Fruit fly (Drosophila melanogaster) whole organism, embryonic: Measurements from ENCODE around the gene CG46440.

Source experiments
- B-H1 ChIP-seq: fragments of 200-800 bp; sonication (Bioruptor generic); IDR thresholded peaks from 3 replicates; pipeline ENCODE4 v1.3.6; 2022; ENCODE audit warnings: missing biosample characterization, missing genetic modification characterization
- CG1024 ChIP-seq: fragments of 200-800 bp; sonication (Bioruptor generic); IDR thresholded peaks from 2 replicates; pipeline ENCODE4 v1.3.6; 2022; ENCODE audit warnings: missing biosample characterization, missing genetic modification characterization
- CG10543 ChIP-seq: fragments of 200-800 bp; sonication (Bioruptor generic); optimal IDR thresholded peaks from 3 replicates; lab custom pipeline; 2017; ENCODE audit warnings: missing biosample characterization, mild to moderate bottlenecking, missing genetic modification characterization, moderate library complexity
- CG11247 ChIP-seq: fragments of 200-800 bp; sonication (Bioruptor generic); IDR thresholded peaks from 2 replicates; pipeline ENCODE4 v1.3.6; 2022; ENCODE audit warnings: missing biosample characterization, missing genetic modification characterization
- CG12299 ChIP-seq: fragments of 200-800 bp; sonication (Bioruptor generic); optimal IDR thresholded peaks from 2 replicates; lab custom pipeline; 2018; ENCODE audit warnings: missing biosample characterization, mild to moderate bottlenecking, missing genetic modification characterization
- CG1233 ChIP-seq: fragments of 200-800 bp; sonication (Bioruptor generic); optimal IDR thresholded peaks from 4 replicates; lab custom pipeline; 2018; ENCODE audit warnings: missing biosample characterization, mild to moderate bottlenecking, missing genetic modification characterization
- CG12391 ChIP-seq: fragments of 200-800 bp; sonication (Bioruptor generic); optimal IDR thresholded peaks from 3 replicates; lab custom pipeline; 2018; ENCODE audit warnings: missing biosample characterization, mild to moderate bottlenecking, missing genetic modification characterization, moderate library complexity
- CG12744 ChIP-seq: fragments of 200-800 bp; sonication (Bioruptor generic); optimal IDR thresholded peaks from 2 replicates; lab custom pipeline; 2016; ENCODE audit warnings: missing biosample characterization, missing genetic modification characterization
- CG13296 ChIP-seq: fragments of 200-800 bp; sonication (Bioruptor generic); optimal IDR thresholded peaks from 3 replicates; lab custom pipeline; 2018; ENCODE audit warnings: missing biosample characterization, mild to moderate bottlenecking, missing genetic modification characterization
- CG14860 ChIP-seq: fragments of 200-800 bp; sonication (Bioruptor generic); IDR thresholded peaks from 3 replicates; pipeline ENCODE4 v1.3.6; 2022; ENCODE audit warnings: missing biosample characterization, missing genetic modification characterization; ENCODE audit not compliant: partially characterized antibody
- CG16779 ChIP-seq: fragments of 200-800 bp; sonication (Bioruptor generic); IDR thresholded peaks from 2 replicates; pipeline ENCODE4 v1.3.6; 2022; ENCODE audit warnings: missing biosample characterization, missing genetic modification characterization
- CG17802 ChIP-seq: fragments of 200-800 bp; sonication (Bioruptor generic); optimal IDR thresholded peaks from 2 replicates; lab custom pipeline; 2018; ENCODE audit warnings: missing biosample characterization, mild to moderate bottlenecking, missing genetic modification characterization, moderate library complexity
- CG18262 ChIP-seq: fragments of 200-800 bp; optimal IDR thresholded peaks from 3 replicates; lab custom pipeline; 2019; ENCODE audit warnings: missing biosample characterization, mild to moderate bottlenecking, missing genetic modification characterization, moderate library complexity
- CG18476 ChIP-seq: fragments of 200-800 bp; sonication (Bioruptor generic); optimal IDR thresholded peaks from 2 replicates; lab custom pipeline; 2016; ENCODE audit warnings: missing biosample characterization, mild to moderate bottlenecking, missing genetic modification characterization
- CG34422 ChIP-seq: fragments of 200-800 bp; sonication (Bioruptor generic); IDR thresholded peaks from 3 replicates; pipeline ENCODE4 v1.3.6; 2022; ENCODE audit warnings: missing biosample characterization, missing genetic modification characterization
- CG4820 ChIP-seq: fragments of 200-800 bp; sonication (Bioruptor generic); optimal IDR thresholded peaks from 3 replicates; lab custom pipeline; 2016; ENCODE audit warnings: missing biosample characterization, missing genetic modification characterization
- CG5180 ChIP-seq: fragments of 200-800 bp; sonication (Bioruptor generic); optimal IDR thresholded peaks from 3 replicates; lab custom pipeline; 2017; ENCODE audit warnings: missing biosample characterization, missing genetic modification characterization, mild to moderate bottlenecking, moderate library complexity, missing genetic modification reagents
- CG5953 ChIP-seq: fragments of 200-800 bp; sonication (Bioruptor generic); IDR thresholded peaks from 2 replicates; pipeline ENCODE4 v1.3.6; 2022; ENCODE audit warnings: missing biosample characterization, missing genetic modification characterization
- CG7556 ChIP-seq: fragments of 200-800 bp; sonication (Bioruptor generic); optimal IDR thresholded peaks from 2 replicates; lab custom pipeline; 2017; ENCODE audit warnings: missing biosample characterization, mild to moderate bottlenecking, missing genetic modification characterization
- CG7928 ChIP-seq: fragments of 200-800 bp; sonication (Bioruptor generic); optimal IDR thresholded peaks from 2 replicates; lab custom pipeline; 2017; ENCODE audit warnings: missing biosample characterization, mild to moderate bottlenecking, missing genetic modification characterization
- CG8478 ChIP-seq: fragments of >200 bp; optimal IDR thresholded peaks from 2 replicates; lab custom pipeline; 2018
- CG8924 ChIP-seq: fragments of 200-800 bp; optimal IDR thresholded peaks from 3 replicates; lab custom pipeline; 2019; ENCODE audit warnings: missing biosample characterization, mild to moderate bottlenecking, missing genetic modification characterization, moderate library complexity
- CHES-1-like ChIP-seq: fragments of 200-800 bp; sonication (Bioruptor generic); optimal IDR thresholded peaks from 2 replicates; lab custom pipeline; 2016; ENCODE audit warnings: missing biosample characterization, missing genetic modification characterization
- CrebB ChIP-seq: fragments of 200-800 bp; sonication (Bioruptor generic); optimal IDR thresholded peaks from 3 replicates; lab custom pipeline; 2018; ENCODE audit warnings: missing biosample characterization, mild to moderate bottlenecking, missing genetic modification characterization
- Eip74EF ChIP-seq, 2 experiments: fragments of 200-800 bp in 1 of 2; fragments of >200 bp in 1 of 2; sonication (Bioruptor generic) in 1 of 2; optimal IDR thresholded peaks; 2 replicates each; lab custom pipeline; 2017 to 2019; ENCODE audit warnings: missing biosample characterization in 2 of 2, missing genetic modification characterization in 2 of 2, mild to moderate bottlenecking in 1 of 2, moderate library complexity in 1 of 2
- GATAe ChIP-seq: fragments of 200-800 bp; sonication (Bioruptor generic); conservative IDR thresholded peaks from 2 replicates; pipeline ENCODE4 v1.3.6; 2022; ENCODE audit warnings: missing biosample characterization, missing genetic modification characterization
- H15 ChIP-seq: fragments of 200-800 bp; sonication (Bioruptor generic); IDR thresholded peaks from 3 replicates; pipeline ENCODE4 v1.3.6; 2022; ENCODE audit warnings: missing biosample characterization, missing genetic modification characterization
- HLH54F ChIP-seq: fragments of 200-800 bp; sonication (Bioruptor generic); optimal IDR thresholded peaks from 3 replicates; lab custom pipeline; 2016; ENCODE audit warnings: missing biosample characterization, missing genetic modification characterization
- HmgZ ChIP-seq: fragments of 200-800 bp; sonication (Bioruptor generic); optimal IDR thresholded peaks from 2 replicates; lab custom pipeline; 2018; ENCODE audit warnings: missing biosample characterization, mild to moderate bottlenecking, missing genetic modification characterization
- Hmr ChIP-seq: fragments of 200-800 bp; sonication (Bioruptor generic); optimal IDR thresholded peaks from 3 replicates; lab custom pipeline; 2017; ENCODE audit warnings: mild to moderate bottlenecking, missing biosample characterization, missing genetic modification reagents, missing genetic modification characterization
- Hr39 ChIP-seq: fragments of >200 bp; optimal IDR thresholded peaks from 2 replicates; lab custom pipeline; 2017
- Opbp ChIP-seq: fragments of 200-800 bp; sonication (Bioruptor generic); IDR thresholded peaks from 3 replicates; pipeline ENCODE4 v1.3.6; 2022; ENCODE audit warnings: missing biosample characterization, missing genetic modification characterization; ENCODE audit not compliant: partially characterized antibody
- Poxn ChIP-seq: fragments of 200-800 bp; sonication (Bioruptor generic); IDR thresholded peaks from 2 replicates; pipeline ENCODE4 v1.3.6; 2022; ENCODE audit warnings: missing biosample characterization, missing genetic modification characterization
- cas ChIP-seq: fragments of 200-800 bp; sonication (Bioruptor generic); IDR thresholded peaks from 2 replicates; pipeline ENCODE4 v1.3.6; 2022; ENCODE audit warnings: missing biosample characterization, missing genetic modification characterization
- fu2 ChIP-seq: fragments of 200-800 bp; sonication (Bioruptor generic); optimal IDR thresholded peaks from 2 replicates; lab custom pipeline; 2016; ENCODE audit warnings: missing biosample characterization, missing genetic modification characterization
- gce ChIP-seq: fragments of 200-800 bp; sonication (Bioruptor generic); IDR thresholded peaks from 3 replicates; pipeline ENCODE4 v1.3.6; 2022; ENCODE audit warnings: missing biosample characterization, missing genetic modification characterization
- gcm ChIP-seq: fragments of 200-800 bp; sonication (Bioruptor generic); optimal IDR thresholded peaks from 2 replicates; lab custom pipeline; 2019; ENCODE audit warnings: missing biosample characterization, mild to moderate bottlenecking, missing genetic modification characterization, moderate library complexity
- grau ChIP-seq: fragments of 200-800 bp; optimal IDR thresholded peaks from 3 replicates; lab custom pipeline; 2019; ENCODE audit warnings: missing biosample characterization, mild to moderate bottlenecking, missing genetic modification characterization, moderate library complexity
- her ChIP-seq: fragments of 200-800 bp; sonication (Bioruptor generic); optimal IDR thresholded peaks from 2 replicates; lab custom pipeline; 2016; ENCODE audit warnings: missing biosample characterization, missing genetic modification characterization
- kay ChIP-seq: fragments of 200-800 bp; sonication (Bioruptor generic); optimal IDR thresholded peaks from 2 replicates; lab custom pipeline; 2016; ENCODE audit warnings: missing biosample characterization, missing genetic modification characterization
- kni ChIP-seq: fragments of 200-800 bp; sonication (Bioruptor generic); optimal IDR thresholded peaks from 3 replicates; lab custom pipeline; 2017; ENCODE audit warnings: mild to moderate bottlenecking, missing biosample characterization, missing genetic modification reagents, missing genetic modification characterization
- lmd ChIP-seq: fragments of 200-800 bp; sonication (Bioruptor generic); IDR thresholded peaks from 2 replicates; pipeline ENCODE4 v1.3.6; 2022; ENCODE audit warnings: missing biosample characterization, missing genetic modification characterization
- luna ChIP-seq: fragments of 200-800 bp; sonication (Bioruptor generic); optimal IDR thresholded peaks from 2 replicates; lab custom pipeline; 2016; ENCODE audit warnings: missing biosample characterization, missing genetic modification characterization
- mld ChIP-seq: fragments of 200-800 bp; sonication (Bioruptor generic); IDR thresholded peaks from 3 replicates; pipeline ENCODE4 v1.3.6; 2022; ENCODE audit warnings: missing biosample characterization, missing genetic modification characterization; ENCODE audit not compliant: partially characterized antibody
- otp ChIP-seq: fragments of 200-800 bp; sonication (Bioruptor generic); IDR thresholded peaks from 3 replicates; pipeline ENCODE4, ENCODE4 v1.3.6; 2022; ENCODE audit warnings: missing biosample characterization, missing genetic modification characterization
- slou ChIP-seq: fragments of 200-800 bp; sonication (Bioruptor generic); optimal IDR thresholded peaks from 3 replicates; lab custom pipeline; 2016; ENCODE audit warnings: missing biosample characterization, missing genetic modification characterization
- tap ChIP-seq: fragments of 200-800 bp; optimal IDR thresholded peaks from 3 replicates; lab custom pipeline; 2019; ENCODE audit warnings: missing biosample characterization, mild to moderate bottlenecking, missing genetic modification characterization, moderate library complexity
- tll ChIP-seq, 2 experiments: fragments of 200-800 bp in 1 of 2; fragments of >200 bp in 1 of 2; sonication (Bioruptor generic) in 1 of 2; optimal IDR thresholded peaks; 2 replicates each; lab custom pipeline; 2017 to 2019; ENCODE audit warnings: missing biosample characterization in 2 of 2, missing genetic modification characterization in 2 of 2, mild to moderate bottlenecking in 1 of 2, moderate library complexity in 1 of 2
- wor ChIP-seq: fragments of 200-800 bp; sonication (Bioruptor generic); IDR thresholded peaks from 2 replicates; pipeline ENCODE4 v1.3.6; 2022; ENCODE audit warnings: missing biosample characterization, missing genetic modification characterization
- yki ChIP-seq: fragments of >200 bp; optimal IDR thresholded peaks from 3 replicates; lab custom pipeline; 2018
- zen ChIP-seq: fragments of 200-800 bp; sonication (Bioruptor generic); optimal IDR thresholded peaks from 3 replicates; lab custom pipeline; 2018; ENCODE audit warnings: missing biosample characterization, mild to moderate bottlenecking, missing genetic modification characterization, moderate library complexity

Gene CG46440

DNA sequence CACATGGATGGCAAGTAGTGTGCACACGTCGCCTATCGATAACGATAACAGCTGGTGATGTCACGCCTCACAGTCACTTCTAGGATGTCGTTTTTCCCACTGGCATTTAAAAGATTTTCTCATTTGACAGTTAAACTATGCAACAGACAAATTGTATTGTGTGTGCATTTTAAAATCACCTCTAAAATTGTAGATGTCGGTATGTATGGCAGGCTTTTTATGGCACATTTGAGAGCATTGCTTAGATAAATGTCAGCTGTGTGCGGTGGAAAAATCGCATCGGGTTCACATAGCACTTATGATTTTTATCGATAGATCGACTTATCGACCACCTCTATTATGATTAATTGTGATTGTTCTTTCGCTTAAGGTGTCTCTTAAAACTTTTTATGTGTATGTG, 13.5 kb downstream of the CG46440 start, which contains the start of the genes ArgRS and CG8578 (continued):
- TF ChIP-seq CG5180: no peak
- TF ChIP-seq CG16779 (GFP tag; lab: Robert Waterston, UW): no peak
- peak; percentile 78 for TF ChIP-seq CG17802 (tag; lab: Kevin White, UChicago)
- TF ChIP-seq CG10543 (GFP tag; lab: Kevin White, UChicago): no peak
- TF ChIP-seq CG8478 (lab: Kevin White, UChicago): no peak
- peak; percentile 32 for TF ChIP-seq CG12391 (tag; lab: Kevin White, UChicago)
- TF ChIP-seq tap (tag; lab: Kevin White, UChicago): no peak
- peak; percentile 71; the same call in 2 of the 3 replicates for TF ChIP-seq Opbp (GFP tag; lab: Robert Waterston, UW)
- no peak; the same call in 1 of the 2 replicates for TF ChIP-seq wor (GFP tag; lab: Robert Waterston, UW)
- no peak for TF ChIP-seq otp (GFP tag; lab: Robert Waterston, UW)
- TF ChIP-seq cas: 0 out of 2 replicates have a peak, but pooled peaks have one; percentile 28
- TF ChIP-seq CG7928 (GFP tag; lab: Kevin White, UChicago): no peak
- TF ChIP-seq Eip74EF (GFP tag; optimal IDR thresholded peaks at IDR 0.05; lab: Kevin White, UChicago): peak in 1 of 2 experiments; percentile 38
- no peak for TF ChIP-seq kni (GFP tag; lab: Kevin White, UChicago)
- TF ChIP-seq GATAe (GFP tag; lab: Robert Waterston, UW): 0 out of 2 replicates have a peak, but pooled peaks have one; percentile 15
- TF ChIP-seq fu2 (GFP tag; lab: Kevin White, UChicago): peak; percentile 38
- TF ChIP-seq CG18476 (GFP tag; lab: Kevin White, UChicago): no peak
- peak; percentile 34 for TF ChIP-seq zen (tag; lab: Kevin White, UChicago)
- TF ChIP-seq CG13296 (GFP tag; lab: Kevin White, UChicago): no peak
- no peak for TF ChIP-seq gcm
- TF ChIP-seq her (GFP tag; lab: Kevin White, UChicago): peak; percentile 17
- TF ChIP-seq CG1024: 0 out of 2 replicates have a peak, but pooled peaks have one; percentile 34
- TF ChIP-seq yki (lab: Kevin White, UChicago): no peak
- no peak for TF ChIP-seq Hmr (GFP tag; lab: Kevin White, UChicago)
- TF ChIP-seq CG1233: peak; percentile 71
- TF ChIP-seq CrebB (tag; lab: Kevin White, UChicago): no peak
- no peak for TF ChIP-seq H15
- no peak for TF ChIP-seq CG12744 (GFP tag; lab: Kevin White, UChicago)
- TF ChIP-seq CG8924 (tag; lab: Kevin White, UChicago): peak; percentile 60
- TF ChIP-seq CG34422 (GFP tag; lab: Robert Waterston, UW): 0 out of 3 replicates have a peak, but pooled peaks have one; percentile 36
- peak; percentile 55; the same call in 1 of the 3 replicates for TF ChIP-seq mld
- TF ChIP-seq gce (GFP tag; lab: Robert Waterston, UW): no peak
- no peak for TF ChIP-seq CG7556 (GFP tag; lab: Kevin White, UChicago)
- no peak for TF ChIP-seq Hr39 (lab: Kevin White, UChicago)
- no peak for TF ChIP-seq CG5953
- TF ChIP-seq slou (GFP tag; lab: Kevin White, UChicago): peak; percentile 59
- 0 out of 3 replicates have a peak, but pooled peaks have one; percentile 49 for TF ChIP-seq B-H1 (GFP tag; lab: Robert Waterston, UW)
- TF ChIP-seq CG14860: peak; percentile 90
- no peak for TF ChIP-seq CG4820 (GFP tag; lab: Kevin White, UChicago)
- TF ChIP-seq CG12299 (tag; lab: Kevin White, UChicago): no peak
- TF ChIP-seq kay (GFP tag; lab: Kevin White, UChicago): peak; percentile 80
- peak; percentile 72 to 94 for TF ChIP-seq tll (GFP tag; optimal IDR thresholded peaks at IDR 0.05; lab: Kevin White, UChicago)
- TF ChIP-seq CG11247: no peak
- no peak for TF ChIP-seq HmgZ
- peak; percentile 57 for TF ChIP-seq HLH54F (GFP tag; lab: Kevin White, UChicago)
- peak; percentile 53 for TF ChIP-seq grau
- peak; percentile 70 for TF ChIP-seq lmd
- TF ChIP-seq CG18262 (tag; lab: Kevin White, UChicago): peak; percentile 73
- peak; percentile 52 for TF ChIP-seq CHES-1-like (GFP tag; lab: Kevin White, UChicago)
- TF ChIP-seq Poxn (GFP tag; lab: Robert Waterston, UW): no peak
- TF ChIP-seq luna (GFP tag; lab: Kevin White, UChicago): peak; percentile 57
